Worm (Caenorhabditis elegans) whole organism, late embryonic: ENCODE results near the gene acdh-7.

Experiments used
- dmd-4 ChIP-seq: sonication (generic microtip); optimal IDR thresholded peaks from 2 replicates; lab custom pipeline; 2016; ENCODE audit warnings: borderline replicate concordance, missing genetic modification characterization, missing compliant biosample characterization
- odd-2 ChIP-seq: sonication (generic microtip); optimal IDR thresholded peaks from 2 replicates; lab custom pipeline; 2017; ENCODE audit warnings: antibody characterized with exemption, mild to moderate bottlenecking, missing genetic modification characterization, missing compliant biosample characterization
- pha-2 ChIP-seq: sonication (generic microtip); optimal IDR thresholded peaks from 2 replicates; lab custom pipeline; 2017; ENCODE audit warnings: mild to moderate bottlenecking, missing genetic modification characterization, missing compliant biosample characterization
- syd-9 ChIP-seq: sonication (generic microtip); optimal IDR thresholded peaks from 2 replicates; lab custom pipeline; 2016; ENCODE audit warnings: mild to moderate bottlenecking, missing genetic modification characterization, moderate library complexity, missing compliant biosample characterization
- unc-42 ChIP-seq: sonication (generic microtip); optimal IDR thresholded peaks from 2 replicates; lab custom pipeline; 2016; ENCODE audit warnings: missing genotype, missing genetic modification characterization, missing compliant biosample characterization

acdh-7 gene

ce11 chrX:17176677-17177076 is 40.2 kb downstream of the acdh-7 start, which contains the start of gene B0302.4:
Gene B0302.4 (minus strand): TSS chrX:17176777.
- no peak for TF ChIP-seq syd-9
- no peak for TF ChIP-seq pha-2 (tag; lab: Kevin White, UChicago)

- TF ChIP-seq odd-2 (tag; lab: Kevin White, UChicago) (no peak), unc-42 (tag; lab: Kevin White, UChicago) (peak; percentile 59)
Measured at ce11 chrX:17170401-17170800, 46.5 kb downstream of the acdh-7 start.

- TF ChIP-seq dmd-4 (tag; lab: Kevin White, UChicago): no peak
Measured at ce11 chrX:17168086-17168485, 48.8 kb downstream of the acdh-7 start.
